Fruit fly (Drosophila melanogaster) whole organism, adult: ENCODE measurements around the gene eca.
"Not testable (repeated sequence)": the region's sequence is repeated elsewhere in the genome, so short reads cannot be mapped to it uniquely, and the experiment has no call there.

Experiments used
- CG11617 ChIP-seq: fragments of 200-800 bp; sonication (Bioruptor generic); optimal IDR thresholded peaks from 2 replicates; lab custom pipeline; 2017; ENCODE audit warnings: mild to moderate bottlenecking, missing biosample characterization, missing genetic modification reagents, missing genetic modification characterization
- CG12768 ChIP-seq: fragments of 200-800 bp; sonication (Bioruptor generic); optimal IDR thresholded peaks from 2 replicates; lab custom pipeline; 2017; ENCODE audit warnings: missing biosample characterization, missing genetic modification characterization, mild to moderate bottlenecking, moderate library complexity, missing genetic modification reagents
- CG14711 ChIP-seq: fragments of 200-800 bp; sonication (Bioruptor generic); optimal IDR thresholded peaks from 2 replicates; lab custom pipeline; 2018; ENCODE audit warnings: missing biosample characterization, mild to moderate bottlenecking, missing genetic modification characterization, moderate library complexity
- CG1620 ChIP-seq: fragments of 200-800 bp; sonication (Bioruptor generic); optimal IDR thresholded peaks from 2 replicates; lab custom pipeline; 2016; ENCODE audit warnings: missing biosample characterization, missing genetic modification characterization
- CG33017 ChIP-seq: fragments of 200-800 bp; sonication (Bioruptor generic); optimal IDR thresholded peaks from 2 replicates; lab custom pipeline; 2018; ENCODE audit warnings: missing biosample characterization, mild to moderate bottlenecking, missing genetic modification characterization, moderate library complexity
- CG5204 ChIP-seq: fragments of 200-800 bp; sonication (Bioruptor generic); optimal IDR thresholded peaks from 2 replicates; lab custom pipeline; 2016; ENCODE audit warnings: missing biosample characterization, missing genetic modification characterization
- CG7045 ChIP-seq: fragments of 200-800 bp; sonication (Bioruptor generic); optimal IDR thresholded peaks from 2 replicates; lab custom pipeline; 2017; ENCODE audit warnings: missing biosample characterization, mild to moderate bottlenecking, missing genetic modification characterization
- CG7101 ChIP-seq: fragments of 200-800 bp; sonication (Bioruptor generic); optimal IDR thresholded peaks from 2 replicates; lab custom pipeline; 2018; ENCODE audit warnings: missing biosample characterization, mild to moderate bottlenecking, missing genetic modification characterization, moderate library complexity
- Clk ChIP-seq: fragments of 200-800 bp; sonication (Bioruptor generic); optimal IDR thresholded peaks from 2 replicates; lab custom pipeline; 2017; ENCODE audit warnings: missing biosample characterization, missing genetic modification characterization
- Crg-1 ChIP-seq: fragments of 200-800 bp; sonication (Bioruptor generic); optimal IDR thresholded peaks from 2 replicates; lab custom pipeline; 2016; ENCODE audit warnings: missing biosample characterization, missing genetic modification characterization
- Hr96 ChIP-seq: fragments of 200-800 bp; sonication (Bioruptor generic); optimal IDR thresholded peaks from 2 replicates; lab custom pipeline; 2016; ENCODE audit warnings: missing biosample characterization, missing genetic modification characterization
- Mnt ChIP-seq: fragments of 200-800 bp; sonication (Bioruptor generic); optimal IDR thresholded peaks from 2 replicates; lab custom pipeline; 2016; ENCODE audit warnings: missing biosample characterization, mild to moderate bottlenecking, missing genetic modification characterization
- bab1 ChIP-seq: fragments of 200-800 bp; sonication (Bioruptor generic); optimal IDR thresholded peaks from 3 replicates; lab custom pipeline; 2019; ENCODE audit warnings: missing biosample characterization, mild to moderate bottlenecking, missing genetic modification characterization, moderate library complexity
- cic ChIP-seq: fragments of 200-800 bp; sonication (Bioruptor generic); optimal IDR thresholded peaks from 2 replicates; lab custom pipeline; 2017; ENCODE audit warnings: missing biosample characterization, mild to moderate bottlenecking, missing genetic modification characterization, moderate library complexity
- cnc ChIP-seq, 2 experiments: fragments of >200 bp; optimal IDR thresholded peaks; 2 replicates each; lab custom pipeline; 2017
- kay ChIP-seq: fragments of 200-800 bp; sonication (Bioruptor generic); peaks from one replicate; lab custom pipeline; 2016; ENCODE audit warnings: missing biosample characterization, missing genetic modification characterization, borderline replicate concordance
- ovo ChIP-seq: fragments of 200-800 bp; sonication (Bioruptor generic); optimal IDR thresholded peaks from 2 replicates; lab custom pipeline; 2016; ENCODE audit warnings: missing biosample characterization, missing genetic modification characterization
- pad ChIP-seq: fragments of 200-800 bp; sonication (Bioruptor generic); optimal IDR thresholded peaks from 3 replicates; lab custom pipeline; 2017; ENCODE audit warnings: missing biosample characterization, missing genetic modification characterization, mild to moderate bottlenecking, moderate library complexity, missing genetic modification reagents
- tj ChIP-seq: fragments of 200-800 bp; sonication (Bioruptor generic); optimal IDR thresholded peaks from 3 replicates; lab custom pipeline; 2017; ENCODE audit warnings: missing biosample characterization, mild to moderate bottlenecking, missing genetic modification characterization, moderate library complexity
- toe ChIP-seq: fragments of 200-800 bp; sonication (Bioruptor generic); optimal IDR thresholded peaks from 2 replicates; lab custom pipeline; 2016; ENCODE audit warnings: missing biosample characterization, missing genetic modification characterization

eca gene

dm6 chr3R:9685376-9685775, at the start of gene eca, which contains the start of gene CG18542:
eca (minus strand) TSS chr3R:9685476.
CG18542 (plus strand) TSS chr3R:9685760.
- not testable (repeated sequence) for TF ChIP-seq Hr96; CG11617 (GFP tag; lab: Kevin White, UChicago); Crg-1 (GFP tag; lab: Kevin White, UChicago)

- TF ChIP-seq CG33017 (tag; lab: Kevin White, UChicago) (no peak), Hr96 (no peak), cic (GFP tag; lab: Kevin White, UChicago) (no peak), CG7045 (GFP tag; lab: Kevin White, UChicago) (no peak)
Observed at dm6 chr3R:9733150-9733549, 47.9 kb upstream of the eca start, which contains the start of gene alphaTub85E. alphaTub85E (minus strand) TSS chr3R:9733250.

- TF ChIP-seq CG33017 (tag; lab: Kevin White, UChicago): no peak
- TF ChIP-seq kay: peak; percentile 29
Observed at dm6 chr3R:9730784-9731183, 45.5 kb upstream of the eca start, which contains the start of gene FoxP. FoxP (minus strand) TSS chr3R:9730872.

dm6 chr3R:9725121-9725956, 40.1 kb upstream of the eca start, which contains the start of gene hyd:
hyd (minus strand) TSS chr3R:9725615.
- no peak for TF ChIP-seq CG14711
- TF ChIP-seq cic (GFP tag; lab: Kevin White, UChicago): peak; percentile 8
- TF ChIP-seq CG1620: no peak
- TF ChIP-seq tj: peak; percentile 4
- no peak for TF ChIP-seq CG11617 (GFP tag; lab: Kevin White, UChicago)
- TF ChIP-seq bab1 (GFP tag; lab: Kevin White, UChicago): peak; percentile 38
- TF ChIP-seq ovo (GFP tag; lab: Kevin White, UChicago): peak; percentile 9
- no peak for TF ChIP-seq Hr96
- TF ChIP-seq CG7045 (GFP tag; lab: Kevin White, UChicago): no peak
- no peak for TF ChIP-seq CG7101 (tag; lab: Kevin White, UChicago)
- no peak for TF ChIP-seq pad (GFP tag; lab: Kevin White, UChicago)
- no peak for TF ChIP-seq CG5204
- TF ChIP-seq CG12768 (GFP tag; lab: Kevin White, UChicago): peak; percentile 27
- TF ChIP-seq Crg-1 (GFP tag; lab: Kevin White, UChicago): no peak
- no peak for TF ChIP-seq toe (GFP tag; lab: Kevin White, UChicago)
- TF ChIP-seq cnc (optimal IDR thresholded peaks at IDR 0.05; lab: Kevin White, UChicago): no peak
- peak; percentile 71 for TF ChIP-seq Mnt
- TF ChIP-seq kay: no peak
- no peak for TF ChIP-seq CG33017 (tag; lab: Kevin White, UChicago)
- no peak for TF ChIP-seq Clk (GFP tag; lab: Kevin White, UChicago)

- TF ChIP-seq toe (GFP tag; lab: Kevin White, UChicago): no peak
- no peak for TF ChIP-seq CG33017 (tag; lab: Kevin White, UChicago)
- no peak for TF ChIP-seq CG5204
- TF ChIP-seq kay: no peak
- no peak for TF ChIP-seq Hr96
- no peak for TF ChIP-seq CG7045 (GFP tag; lab: Kevin White, UChicago)
- TF ChIP-seq CG1620: peak; percentile 81
- peak; percentile 70 for TF ChIP-seq Crg-1 (GFP tag; lab: Kevin White, UChicago)
- TF ChIP-seq cic (GFP tag; lab: Kevin White, UChicago): peak; percentile 4
- no peak for TF ChIP-seq cnc (optimal IDR thresholded peaks at IDR 0.05; lab: Kevin White, UChicago)
- TF ChIP-seq CG12768 (GFP tag; lab: Kevin White, UChicago): peak; percentile 14
- TF ChIP-seq Mnt: peak; percentile 74
- TF ChIP-seq CG7101 (tag; lab: Kevin White, UChicago): peak; percentile 68
- TF ChIP-seq tj: peak; percentile 16
- TF ChIP-seq Clk (GFP tag; lab: Kevin White, UChicago): peak; percentile 67
- peak; percentile 26 for TF ChIP-seq CG11617 (GFP tag; lab: Kevin White, UChicago)
- no peak for TF ChIP-seq CG14711
- TF ChIP-seq pad (GFP tag; lab: Kevin White, UChicago): peak; percentile 65
- peak; percentile 58 for TF ChIP-seq ovo (GFP tag; lab: Kevin White, UChicago)
- TF ChIP-seq bab1 (GFP tag; lab: Kevin White, UChicago): peak; percentile 76
Observed at dm6 chr3R:9710886-9711285, 25.6 kb upstream of the eca start, which contains the start of the genes trbd and dmt. trbd (minus strand) TSS chr3R:9711037. dmt (plus strand) TSS chr3R:9711142.

- no peak for TF ChIP-seq bab1 (GFP tag; lab: Kevin White, UChicago)
- no peak for TF ChIP-seq CG5204
- TF ChIP-seq pad (GFP tag; lab: Kevin White, UChicago): no peak
- TF ChIP-seq cic (GFP tag; lab: Kevin White, UChicago): no peak
- no peak for TF ChIP-seq CG7101 (tag; lab: Kevin White, UChicago)
- no peak for TF ChIP-seq Clk (GFP tag; lab: Kevin White, UChicago)
- peak; percentile 62 for TF ChIP-seq Mnt
- TF ChIP-seq CG11617 (GFP tag; lab: Kevin White, UChicago): peak; percentile 15
Observed at dm6 chr3R:9710228-9710627, 25.0 kb upstream of the eca start.
